Fruit fly (Drosophila melanogaster): ENCODE results near the gene CG10555.
A peak's percentile ranks its signal among the peaks of the same experiment; 100 is the strongest.

CG10555 gene

dm6 chrX:8366329-8366728 is 32.4 kb upstream of the CG10555 start:
- peak; percentile 96 for TF ChIP-seq CG8359 (GFP tag; optimal IDR thresholded peaks at IDR 0.05; ENCODE audit: borderline replicate concordance)
- no peak for TF ChIP-seq cas (GFP tag; IDR thresholded peaks at IDR 0.05)
- TF ChIP-seq NC2α (GFP tag; optimal IDR thresholded peaks at IDR 0.05): no peak

dm6 chrX:8367069-8367468 is 31.7 kb upstream of the CG10555 start, which contains the start of gene nAChRalpha3:
Gene nAChRalpha3, minus strand, starts transcription at chrX:8367169.
- no peak for TF ChIP-seq salm (tag; optimal IDR thresholded peaks at IDR 0.05)
- no peak for TF ChIP-seq CG10431 (GFP tag; optimal IDR thresholded peaks at IDR 0.05)
- TF ChIP-seq Mes4 (GFP tag; optimal IDR thresholded peaks at IDR 0.05): no peak
- no peak for TF ChIP-seq pnt (GFP tag; optimal IDR thresholded peaks at IDR 0.05)
- no peak for TF ChIP-seq CG17361 (GFP tag; IDR thresholded peaks at IDR 0.05)
- TF ChIP-seq CG2199 (GFP tag; IDR thresholded peaks at IDR 0.05): no peak
- no peak for TF ChIP-seq en (GFP tag; optimal IDR thresholded peaks at IDR 0.05)
- TF ChIP-seq org-1 (GFP tag; optimal IDR thresholded peaks at IDR 0.05): no peak
- no peak for TF ChIP-seq MBD-R2 (GFP tag; IDR thresholded peaks at IDR 0.05)
- TF ChIP-seq hb (GFP tag; IDR thresholded peaks at IDR 0.05; ENCODE audit: partially characterized antibody): no peak
- no peak for TF ChIP-seq CG9932 (GFP tag; IDR thresholded peaks at IDR 0.05)

DNA sequence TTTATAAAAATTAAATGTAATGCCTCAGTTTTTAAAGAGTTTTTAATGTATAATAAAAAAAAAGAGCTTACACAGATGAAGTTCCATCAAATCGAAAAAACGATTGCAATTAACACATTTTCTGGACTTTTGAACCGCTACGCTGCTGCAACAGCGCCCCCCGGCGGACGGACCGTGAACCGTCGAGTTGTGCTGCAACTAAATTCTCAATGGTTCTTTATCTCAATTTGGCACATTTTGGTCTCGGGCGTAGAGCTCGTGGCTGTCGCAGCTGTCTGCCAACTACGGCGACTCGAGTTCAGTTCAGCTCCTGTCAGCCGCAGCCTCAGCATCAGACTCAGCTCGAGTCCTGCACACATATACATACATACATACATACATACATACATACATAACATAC is 27.0 kb upstream of the CG10555 start:
- TF ChIP-seq slbo (GFP tag; IDR thresholded peaks at IDR 0.05): no peak
- peak; percentile 30 for TF ChIP-seq CTCF (GFP tag; optimal IDR thresholded peaks at IDR 0.05)

DNA sequence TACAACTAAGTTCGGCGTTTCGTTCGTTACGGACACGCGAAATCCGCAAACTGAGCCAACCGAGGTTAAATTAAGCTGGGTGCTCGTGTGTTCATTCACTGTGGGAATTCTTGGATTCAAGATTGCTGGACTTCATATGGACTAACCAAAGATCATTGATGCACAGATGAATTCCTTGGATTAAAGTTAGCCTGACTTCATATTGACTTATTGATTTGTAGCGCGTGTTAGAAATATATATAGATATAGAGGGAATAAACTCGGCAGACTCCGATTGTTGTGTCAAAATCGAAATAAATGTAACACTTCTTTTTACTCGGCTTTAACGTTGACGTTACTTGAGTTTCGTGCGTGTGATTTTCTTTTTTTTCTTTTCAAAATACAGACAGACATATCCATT is 13.3 kb upstream of the CG10555 start, which contains the start of gene CG1387:
Gene CG1387, plus strand, starts transcription at position 301 of the 400 bp plus-strand sequence.
- TF ChIP-seq bcd (GFP tag; optimal IDR thresholded peaks at IDR 0.05) (no peak), CG4282 (GFP tag; optimal IDR thresholded peaks at IDR 0.05) (no peak), Camta (GFP tag; optimal IDR thresholded peaks at IDR 0.05) (no peak), CG18262 (tag; optimal IDR thresholded peaks at IDR 0.05) (no peak), prd (optimal IDR thresholded peaks at IDR 0.05) (no peak), prd (GFP tag; IDR thresholded peaks at IDR 0.05) (no peak), Aef1 (GFP tag; IDR thresholded peaks at IDR 0.05) (no peak), Fer1 (GFP tag; optimal IDR thresholded peaks at IDR 0.05) (no peak), CG11398 (GFP tag; optimal IDR thresholded peaks at IDR 0.05) (no peak)

- TF ChIP-seq CG2712 (tag; optimal IDR thresholded peaks at IDR 0.05) (no peak), zf30C (GFP tag; optimal IDR thresholded peaks at IDR 0.05) (no peak), Xrp1 (GFP tag; IDR thresholded peaks at IDR 0.05) (0 out of 2 replicates have a peak, but pooled peaks have one; percentile 12), hkb (optimal IDR thresholded peaks at IDR 0.05) (no peak), hkb (GFP tag; IDR thresholded peaks at IDR 0.05) (0 out of 2 replicates have a peak, but pooled peaks have one; percentile 11), E2f1 (GFP tag; IDR thresholded peaks at IDR 0.05) (no peak), oc (tag; optimal IDR thresholded peaks at IDR 0.05) (no peak), CG11093 (GFP tag; IDR thresholded peaks at IDR 0.05) (no peak), ci (GFP tag; IDR thresholded peaks at IDR 0.05) (peak; percentile 44; the same call in 1 of the 3 replicates), grau (tag; optimal IDR thresholded peaks at IDR 0.05) (no peak), Drgx (GFP tag; IDR thresholded peaks at IDR 0.05) (peak; percentile 77), sens (GFP tag) (peak; percentile 72), CG6683 (GFP tag; optimal IDR thresholded peaks at IDR 0.05) (no peak), CG13287 (GFP tag; IDR thresholded peaks at IDR 0.05; ENCODE audit: partially characterized antibody) (no peak), prd (optimal IDR thresholded peaks at IDR 0.05) (no peak), prd (GFP tag; IDR thresholded peaks at IDR 0.05) (0 out of 3 replicates have a peak, but pooled peaks have one; percentile 4), Med (GFP tag) (peak; percentile 70), sisA (GFP tag; IDR thresholded peaks at IDR 0.05) (peak; percentile 36; the same call in 1 of the 2 replicates), pnt (GFP tag; optimal IDR thresholded peaks at IDR 0.05) (no peak), slbo (GFP tag; IDR thresholded peaks at IDR 0.05) (0 out of 2 replicates have a peak, but pooled peaks have one; percentile 24), row (GFP tag; IDR thresholded peaks at IDR 0.05) (0 out of 3 replicates have a peak, but pooled peaks have one; percentile 13), pan (optimal IDR thresholded peaks at IDR 0.05) (no peak), pan (GFP tag; optimal IDR thresholded peaks at IDR 0.05 in 1 of 2, IDR thresholded peaks at IDR 0.05 in 1 of 2) (peak in 1 of 2 experiments; percentile 23), Dfd (GFP tag; optimal IDR thresholded peaks at IDR 0.05) (no peak), MESR4 (GFP tag; optimal IDR thresholded peaks at IDR 0.05) (no peak), NK7.1 (GFP tag; optimal IDR thresholded peaks at IDR 0.05) (no peak)
Measured at dm6 chrX:8396611-8397010, 2.1 kb upstream of the CG10555 start.
